Worm (Caenorhabditis elegans): ENCODE data around the gene ZK512.4.

Gene ZK512.4

DNA sequence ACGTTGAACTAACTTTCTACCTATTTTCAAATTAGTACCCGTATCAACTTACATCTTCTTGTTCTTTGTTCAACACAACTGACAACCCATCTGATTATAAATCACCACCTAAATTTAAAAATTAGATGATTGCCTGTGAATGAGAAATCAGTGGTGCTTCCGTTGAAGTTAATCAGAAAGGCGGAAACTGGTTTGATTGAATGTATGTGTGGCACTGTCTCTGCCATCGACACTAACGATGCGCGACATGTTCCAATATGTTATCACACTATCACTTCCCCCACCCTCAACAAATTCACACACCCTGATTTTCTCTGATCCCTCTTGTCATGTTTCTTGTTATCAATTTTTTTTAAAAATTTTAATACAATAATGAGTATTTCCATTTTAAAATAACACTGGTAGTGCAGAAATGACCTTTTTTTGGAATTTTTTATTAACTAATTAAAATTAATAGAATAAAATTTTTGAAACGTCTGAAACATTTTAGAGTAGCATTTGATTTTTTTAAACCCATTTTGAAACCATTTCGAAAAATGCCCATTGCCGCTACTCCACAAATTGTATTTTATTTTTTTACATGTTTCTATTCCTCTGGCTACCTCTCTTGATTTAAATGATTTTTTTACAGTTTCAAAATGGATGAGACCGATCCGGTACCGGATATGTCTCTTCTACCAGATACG, 26.1 kb upstream of the ZK512.4 start, which contains the start of gene ced-11:
Gene ced-11 (plus strand): TSS at position 636 of the 686 bp plus-strand sequence.
- no peak for TF ChIP-seq aly-2 (tag; optimal IDR thresholded peaks at IDR 0.05)
- TF ChIP-seq rnt-1 (tag; optimal IDR thresholded peaks at IDR 0.05), result no peak
- TF ChIP-seq lin-14 (GFP tag; optimal IDR thresholded peaks at IDR 0.05), result peak; percentile 71
- peak; percentile 23 for TF ChIP-seq blmp-1 (tag; optimal IDR thresholded peaks at IDR 0.05)
- TF ChIP-seq unc-130 (tag; optimal IDR thresholded peaks at IDR 0.05), result peak; percentile 37
- peak; percentile 66 for TF ChIP-seq grh-1 (GFP tag; IDR thresholded peaks at IDR 0.05)
- TF ChIP-seq pag-3 (tag; optimal IDR thresholded peaks at IDR 0.05; ENCODE audit: borderline replicate concordance, insufficient read depth), result peak; percentile 90
- no peak for TF ChIP-seq fos-1 (tag; optimal IDR thresholded peaks at IDR 0.05)
- TF ChIP-seq elt-3 (tag; optimal IDR thresholded peaks at IDR 0.05), result peak in 5 of 6 experiments; percentile 25 to 81 (median 66)
- TF ChIP-seq fkh-10 (GFP tag; optimal IDR thresholded peaks at IDR 0.05), result no peak
- peak; percentile 49 for TF ChIP-seq tbx-2 (tag; optimal IDR thresholded peaks at IDR 0.05)
- peak in 1 of 2 experiments; percentile 20 for TF ChIP-seq lin-35 (GFP tag; optimal IDR thresholded peaks at IDR 0.05)
- no peak for TF ChIP-seq lin-15B (tag; optimal IDR thresholded peaks at IDR 0.05)
- TF ChIP-seq nhr-20 (tag; optimal IDR thresholded peaks at IDR 0.05), result no peak
- peak; percentile 49 for TF ChIP-seq nhr-85 (tag)
- peak; percentile 5 for TF ChIP-seq nhr-90 (tag; optimal IDR thresholded peaks at IDR 0.05; ENCODE audit: poor library complexity)
- no peak for TF ChIP-seq nhr-84 (tag; optimal IDR thresholded peaks at IDR 0.05)
- TF ChIP-seq dsc-1 (tag; optimal IDR thresholded peaks at IDR 0.05), result no peak
- no peak for TF ChIP-seq nhr-12 (tag; optimal IDR thresholded peaks at IDR 0.05)
- TF ChIP-seq mep-1 (tag; optimal IDR thresholded peaks at IDR 0.05), result no peak

DNA sequence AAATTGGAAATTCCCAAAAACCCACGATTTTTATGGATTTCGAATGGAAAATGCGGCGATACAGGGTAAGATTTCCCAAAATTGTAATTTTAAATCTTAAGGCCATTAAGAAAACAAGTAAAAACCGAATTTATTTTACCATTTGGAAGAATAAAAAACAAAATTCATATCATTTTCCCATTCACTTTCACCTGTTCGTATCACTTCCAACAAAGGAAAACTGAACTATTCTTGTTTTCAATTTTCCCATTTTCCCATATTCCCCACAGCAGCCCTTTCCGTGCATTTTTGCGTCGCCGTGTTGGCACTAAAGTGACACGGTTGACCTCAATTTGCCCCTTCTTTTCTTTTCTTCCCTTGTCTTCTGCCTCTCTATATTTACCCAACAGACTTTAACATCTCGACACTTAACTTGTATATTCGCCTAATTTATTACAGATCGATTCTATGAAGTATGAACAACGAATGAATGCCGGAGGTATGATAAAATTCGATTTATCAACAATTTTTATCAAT, 19.3 kb upstream of the ZK512.4 start, which contains the start of gene sec-16A.1:
Gene sec-16A.1 (plus strand): TSS at position 51 of the 516 bp plus-strand sequence.
- TF ChIP-seq rnt-1 (tag; optimal IDR thresholded peaks at IDR 0.05) (peak; percentile 18), egl-27 (tag; optimal IDR thresholded peaks at IDR 0.05) (no peak), ceh-90 (tag; optimal IDR thresholded peaks at IDR 0.05) (no peak), sptf-1 (tag; optimal IDR thresholded peaks at IDR 0.05) (no peak), ceh-88 (GFP tag; IDR thresholded peaks at IDR 0.05) (no peak), unc-30 (tag; optimal IDR thresholded peaks at IDR 0.05) (no peak), unc-86 (tag; optimal IDR thresholded peaks at IDR 0.05) (no peak), grh-1 (GFP tag; IDR thresholded peaks at IDR 0.05) (0 out of 2 replicates have a peak, but pooled peaks have one; percentile 10), ceh-82 (tag; optimal IDR thresholded peaks at IDR 0.05) (peak in 1 of 3 experiments; percentile 18), nhr-19 (GFP tag; conservative IDR thresholded peaks at IDR 0.05) (no peak), nhr-11 (tag; optimal IDR thresholded peaks at IDR 0.05) (no peak), aha-1 (tag; optimal IDR thresholded peaks at IDR 0.05) (no peak), sup-37 (GFP tag; optimal IDR thresholded peaks at IDR 0.05) (no peak), nhr-77 (tag; optimal IDR thresholded peaks at IDR 0.05) (no peak), snu-23 (GFP tag; optimal IDR thresholded peaks at IDR 0.05) (peak; percentile 52), isw-1 (GFP tag; IDR thresholded peaks at IDR 0.05) (no peak), jun-1 (tag; optimal IDR thresholded peaks at IDR 0.05) (no peak), efl-3 (GFP tag; optimal IDR thresholded peaks at IDR 0.05) (no peak), Y116A8C.19 (tag; optimal IDR thresholded peaks at IDR 0.05; ENCODE audit: borderline replicate concordance) (no peak), blmp-1 (tag; optimal IDR thresholded peaks at IDR 0.05) (peak; percentile 92), ets-5 (GFP tag; IDR thresholded peaks at IDR 0.05) (no peak), ama-1 (optimal IDR thresholded peaks at IDR 0.05) (no peak), C04F5.9 (tag; optimal IDR thresholded peaks at IDR 0.05) (no peak), unc-62 (GFP tag; optimal IDR thresholded peaks at IDR 0.05) (no peak), lin-14 (GFP tag; optimal IDR thresholded peaks at IDR 0.05) (peak; percentile 32), nhr-85 (tag) (peak; percentile 4), elt-3 (tag; optimal IDR thresholded peaks at IDR 0.05) (peak in 1 of 6 experiments; percentile 58), dsc-1 (tag; optimal IDR thresholded peaks at IDR 0.05) (no peak), C34B4.2 (tag; optimal IDR thresholded peaks at IDR 0.05) (no peak), F16B12.6 (tag; optimal IDR thresholded peaks at IDR 0.05) (peak; percentile 82), unc-130 (tag; optimal IDR thresholded peaks at IDR 0.05) (peak; percentile 4), lin-15B (tag; optimal IDR thresholded peaks at IDR 0.05) (peak; percentile 1), nhr-20 (tag; optimal IDR thresholded peaks at IDR 0.05) (peak; percentile 43), lir-3 (tag; optimal IDR thresholded peaks at IDR 0.05; ENCODE audit: poor library complexity) (no peak), efl-1 (optimal IDR thresholded peaks at IDR 0.05) (peak; percentile 43 to 61), efl-1 (GFP tag; optimal IDR thresholded peaks at IDR 0.05 in 1 of 2) (peak; percentile 54 to 96), zip-4 (GFP tag; optimal IDR thresholded peaks at IDR 0.05) (no peak), nhr-237 (tag; optimal IDR thresholded peaks at IDR 0.05) (no peak), lin-35 (GFP tag; optimal IDR thresholded peaks at IDR 0.05) (peak; percentile 34 to 66), ceh-63 (GFP tag; optimal IDR thresholded peaks at IDR 0.05) (no peak)
